Fruit fly (Drosophila melanogaster) whole organism, prepupa: ENCODE data around the gene CG31650.

Experiments used
- CG10631 ChIP-seq: fragments of 200-800 bp; sonication (Bioruptor generic); optimal IDR thresholded peaks from 2 replicates; lab custom pipeline; 2016; ENCODE audit warnings: missing biosample characterization, missing genetic modification characterization
- CG10669 ChIP-seq: fragments of 200-800 bp; sonication (Bioruptor generic); optimal IDR thresholded peaks from 3 replicates; lab custom pipeline; 2018; ENCODE audit warnings: missing biosample characterization, mild to moderate bottlenecking, missing genetic modification characterization, moderate library complexity
- CG11762 ChIP-seq: fragments of 200-800 bp; sonication (Bioruptor generic); optimal IDR thresholded peaks from 3 replicates; lab custom pipeline; 2016; ENCODE audit warnings: missing biosample characterization, missing genetic modification characterization; ENCODE audit not compliant: insufficient read depth
- CG11902 ChIP-seq: fragments of 200-800 bp; sonication (Bioruptor generic); optimal IDR thresholded peaks from 3 replicates; lab custom pipeline; 2016; ENCODE audit warnings: missing biosample characterization, missing genetic modification characterization
- CG15336 ChIP-seq: fragments of 200-800 bp; sonication (Bioruptor generic); IDR thresholded peaks from 2 replicates; pipeline ENCODE4 v1.3.6; 2022; ENCODE audit warnings: missing biosample characterization, missing genetic modification characterization
- CG16779 ChIP-seq: fragments of 200-800 bp; sonication (Bioruptor generic); optimal IDR thresholded peaks from 3 replicates; lab custom pipeline; 2017; ENCODE audit warnings: missing biosample characterization, mild to moderate bottlenecking, missing genetic modification characterization
- CG3032 ChIP-seq: fragments of 200-800 bp; optimal IDR thresholded peaks from 2 replicates; lab custom pipeline; 2019; ENCODE audit warnings: missing biosample characterization, mild to moderate bottlenecking, missing genetic modification characterization, moderate library complexity
- CG31627 ChIP-seq: fragments of 200-800 bp; sonication (Bioruptor generic); optimal IDR thresholded peaks from 3 replicates; lab custom pipeline; 2016; ENCODE audit warnings: missing biosample characterization, missing genetic modification characterization
- CG32006 ChIP-seq: fragments of 200-800 bp; sonication (Bioruptor generic); optimal IDR thresholded peaks from 3 replicates; lab custom pipeline; 2017; ENCODE audit warnings: missing biosample characterization, mild to moderate bottlenecking, missing genetic modification characterization
- CG34406 ChIP-seq: fragments of 200-800 bp; sonication (Bioruptor generic); optimal IDR thresholded peaks from 3 replicates; lab custom pipeline; 2016; ENCODE audit warnings: missing biosample characterization, missing genetic modification characterization
- CG3919 ChIP-seq: fragments of 200-800 bp; sonication (Bioruptor generic); optimal IDR thresholded peaks from 3 replicates; lab custom pipeline; 2016; ENCODE audit warnings: missing biosample characterization, missing genetic modification characterization
- CG6163 ChIP-seq: fragments of 200-800 bp; sonication (Bioruptor generic); IDR thresholded peaks from 3 replicates; pipeline ENCODE4 v1.3.6; 2022; ENCODE audit warnings: missing biosample characterization, missing genetic modification characterization
- CG6276 ChIP-seq: fragments of 200-800 bp; sonication (Bioruptor generic); optimal IDR thresholded peaks from 2 replicates; lab custom pipeline; 2017; ENCODE audit warnings: missing biosample characterization, mild to moderate bottlenecking, missing genetic modification characterization
- CG6808 ChIP-seq: fragments of 200-800 bp; sonication (Bioruptor generic); optimal IDR thresholded peaks from 3 replicates; lab custom pipeline; 2017; ENCODE audit warnings: missing biosample characterization, missing genetic modification characterization, mild to moderate bottlenecking, moderate library complexity, missing genetic modification reagents
- CG7368 ChIP-seq: fragments of 200-800 bp; sonication (Bioruptor generic); optimal IDR thresholded peaks from 3 replicates; lab custom pipeline; 2016; ENCODE audit warnings: missing biosample characterization, missing genetic modification characterization
- CG8319 ChIP-seq: fragments of 200-800 bp; sonication (Bioruptor generic); optimal IDR thresholded peaks from 3 replicates; lab custom pipeline; 2016; ENCODE audit warnings: missing biosample characterization, missing genetic modification characterization
- CG8632 ChIP-seq: fragments of 200-800 bp; sonication (Bioruptor generic); optimal IDR thresholded peaks from 3 replicates; lab custom pipeline; 2016; ENCODE audit warnings: missing biosample characterization, missing genetic modification characterization
- CG9139 ChIP-seq: fragments of 200-800 bp; sonication (Bioruptor generic); optimal IDR thresholded peaks from 3 replicates; lab custom pipeline; 2017; ENCODE audit warnings: missing biosample characterization, mild to moderate bottlenecking, missing genetic modification characterization
- Eip75B ChIP-seq: fragments of 200-800 bp; sonication (Bioruptor generic); optimal IDR thresholded peaks from 3 replicates; lab custom pipeline; 2016; ENCODE audit warnings: missing biosample characterization, missing genetic modification characterization
- Eip78C ChIP-seq: fragments of 200-800 bp; sonication (Bioruptor generic); peaks from one replicate; lab custom pipeline; 2016; ENCODE audit warnings: missing biosample characterization, missing genetic modification characterization
- Ets21C ChIP-seq: fragments of 200-800 bp; sonication (Bioruptor generic); optimal IDR thresholded peaks from 3 replicates; lab custom pipeline; 2016; ENCODE audit warnings: missing biosample characterization, missing genetic modification characterization
- Hr38 ChIP-seq: sonication (Bioruptor generic); optimal IDR thresholded peaks from 2 replicates; lab custom pipeline; 2016; ENCODE audit warnings: missing biosample characterization, missing genetic modification characterization
- Hr4 ChIP-seq: fragments of 200-800 bp; sonication (Bioruptor generic); optimal IDR thresholded peaks from 3 replicates; lab custom pipeline; 2016; ENCODE audit warnings: missing biosample characterization, missing genetic modification characterization
- OdsH ChIP-seq: fragments of 200-800 bp; sonication (Bioruptor generic); optimal IDR thresholded peaks from 3 replicates; lab custom pipeline; 2016; ENCODE audit warnings: missing biosample characterization, missing genetic modification characterization
- Smox ChIP-seq: fragments of 200-800 bp; sonication (Bioruptor generic); optimal IDR thresholded peaks from 3 replicates; lab custom pipeline; 2016; ENCODE audit warnings: missing biosample characterization, missing genetic modification characterization
- Sox102F ChIP-seq: fragments of 200-800 bp; sonication (Bioruptor generic); optimal IDR thresholded peaks from 2 replicates; lab custom pipeline; 2016; ENCODE audit warnings: missing biosample characterization, mild to moderate bottlenecking, missing genetic modification characterization
- Sox14 ChIP-seq: fragments of 200-800 bp; sonication (Bioruptor generic); optimal IDR thresholded peaks from 3 replicates; lab custom pipeline; 2016; ENCODE audit warnings: missing biosample characterization, missing genetic modification characterization
- acj6 ChIP-seq: fragments of 200-800 bp; sonication (Bioruptor generic); optimal IDR thresholded peaks from 3 replicates; lab custom pipeline; 2016; ENCODE audit warnings: missing biosample characterization, missing genetic modification characterization
- cyc ChIP-seq: fragments of 200-800 bp; sonication (Bioruptor generic); optimal IDR thresholded peaks from 3 replicates; lab custom pipeline; 2016; ENCODE audit warnings: missing biosample characterization, missing genetic modification characterization
- dac ChIP-seq: fragments of 200-800 bp; sonication (Bioruptor generic); optimal IDR thresholded peaks from 2 replicates; lab custom pipeline; 2017; ENCODE audit warnings: missing biosample characterization, mild to moderate bottlenecking, missing genetic modification characterization
- dsx ChIP-seq: fragments of 200-800 bp; optimal IDR thresholded peaks from 3 replicates; lab custom pipeline; 2019; ENCODE audit warnings: missing biosample characterization, mild to moderate bottlenecking, missing genetic modification characterization, moderate library complexity; ENCODE audit not compliant: poor library complexity, severe bottlenecking
- fd85E ChIP-seq: fragments of 200-800 bp; sonication (Bioruptor generic); optimal IDR thresholded peaks from 3 replicates; lab custom pipeline; 2016; ENCODE audit warnings: missing biosample characterization, missing genetic modification characterization
- fkh ChIP-seq: fragments of 200-800 bp; sonication (Bioruptor generic); optimal IDR thresholded peaks from 3 replicates; lab custom pipeline; 2017; ENCODE audit warnings: missing biosample characterization, mild to moderate bottlenecking, missing genetic modification characterization, moderate library complexity
- lz ChIP-seq: fragments of 200-800 bp; sonication (Bioruptor generic); optimal IDR thresholded peaks from 3 replicates; lab custom pipeline; 2016; ENCODE audit warnings: missing biosample characterization, missing genetic modification characterization
- net ChIP-seq: fragments of 200-800 bp; sonication (Bioruptor generic); optimal IDR thresholded peaks from 3 replicates; lab custom pipeline; 2016; ENCODE audit warnings: missing biosample characterization, missing genetic modification characterization
- pdm3 ChIP-seq: fragments of 200-800 bp; sonication (Bioruptor generic); optimal IDR thresholded peaks from 3 replicates; lab custom pipeline; 2016; ENCODE audit warnings: missing biosample characterization, missing genetic modification characterization
- salr ChIP-seq, 2 experiments: fragments of 200-800 bp; sonication (Bioruptor generic); optimal IDR thresholded peaks; 3 replicates each; lab custom pipeline; 2016 to 2018; ENCODE audit warnings: missing biosample characterization in 2 of 2, missing genetic modification characterization in 2 of 2, mild to moderate bottlenecking in 1 of 2
- spab ChIP-seq: fragments of 200-800 bp; sonication (Bioruptor generic); optimal IDR thresholded peaks from 2 replicates; lab custom pipeline; 2017; ENCODE audit warnings: missing biosample characterization, mild to moderate bottlenecking, missing genetic modification characterization, missing genetic modification reagents
- svp ChIP-seq: fragments of 200-800 bp; sonication (Bioruptor generic); peaks from one replicate; lab custom pipeline; 2016; ENCODE audit warnings: missing biosample characterization, missing genetic modification characterization
- topi ChIP-seq: fragments of 200-800 bp; sonication (Bioruptor generic); optimal IDR thresholded peaks from 3 replicates; lab custom pipeline; 2016; ENCODE audit warnings: missing biosample characterization, missing genetic modification characterization
- vri ChIP-seq: fragments of 200-800 bp; sonication (Bioruptor generic); optimal IDR thresholded peaks from 3 replicates; lab custom pipeline; 2016; ENCODE audit warnings: missing biosample characterization, mild to moderate bottlenecking, missing genetic modification characterization

CG31650 gene

dm6 chr2L:5007256-5007655, 37.3 kb downstream of the CG31650 start (continued):
- TF ChIP-seq Hr4 (GFP tag; lab: Kevin White, UChicago), result no peak
- TF ChIP-seq spab (GFP tag; lab: Kevin White, UChicago), result no peak
- TF ChIP-seq OdsH (GFP tag; lab: Kevin White, UChicago), result peak; percentile 9
- TF ChIP-seq CG11902 (GFP tag; lab: Kevin White, UChicago), result no peak
- no peak for TF ChIP-seq topi (GFP tag; lab: Kevin White, UChicago)
- TF ChIP-seq acj6 (GFP tag; lab: Kevin White, UChicago), result no peak
- TF ChIP-seq CG6808 (GFP tag; lab: Kevin White, UChicago), result no peak
- TF ChIP-seq lz, result no peak
- no peak for TF ChIP-seq CG7368
- peak; percentile 52 for TF ChIP-seq vri (GFP tag; lab: Kevin White, UChicago)
- peak; percentile 24 for TF ChIP-seq pdm3 (GFP tag; lab: Kevin White, UChicago)
- TF ChIP-seq CG31627, result no peak
- TF ChIP-seq CG9139 (GFP tag; lab: Kevin White, UChicago), result no peak
- no peak for TF ChIP-seq salr (GFP tag; optimal IDR thresholded peaks at IDR 0.05; lab: Kevin White, UChicago)
- no peak for TF ChIP-seq cyc (GFP tag; lab: Kevin White, UChicago)
- no peak for TF ChIP-seq CG3032 (tag; lab: Kevin White, UChicago)
- no peak for TF ChIP-seq CG8319 (GFP tag; lab: Kevin White, UChicago)
- no peak for TF ChIP-seq CG34406 (GFP tag; lab: Kevin White, UChicago)
- TF ChIP-seq Sox102F (GFP tag; lab: Kevin White, UChicago), result no peak
- TF ChIP-seq fd85E (GFP tag; lab: Kevin White, UChicago), result no peak
- peak; percentile 7 for TF ChIP-seq CG32006
- TF ChIP-seq CG16779 (tag; lab: Kevin White, UChicago), result no peak
- TF ChIP-seq Smox (GFP tag; lab: Kevin White, UChicago), result no peak

- no peak for TF ChIP-seq Smox (GFP tag; lab: Kevin White, UChicago)
- TF ChIP-seq acj6 (GFP tag; lab: Kevin White, UChicago), result no peak
- no peak for TF ChIP-seq Ets21C (GFP tag; lab: Kevin White, UChicago)
- TF ChIP-seq svp (GFP tag; lab: Kevin White, UChicago), result peak; percentile 70
- no peak for TF ChIP-seq Hr38 (GFP tag; lab: Kevin White, UChicago)
- TF ChIP-seq fkh (GFP tag; lab: Kevin White, UChicago), result no peak
- TF ChIP-seq lz, result no peak
- TF ChIP-seq CG6276 (GFP tag; lab: Kevin White, UChicago), result no peak
- TF ChIP-seq Sox14 (GFP tag; lab: Kevin White, UChicago), result no peak
- TF ChIP-seq Eip75B (GFP tag; lab: Kevin White, UChicago), result no peak
- no peak for TF ChIP-seq CG34406 (GFP tag; lab: Kevin White, UChicago)
- no peak for TF ChIP-seq CG6163 (GFP tag; lab: Robert Waterston, UW)
- no peak for TF ChIP-seq CG7368
- TF ChIP-seq Eip78C, result peak; percentile 70
- TF ChIP-seq vri (GFP tag; lab: Kevin White, UChicago), result peak; percentile 10
- no peak for TF ChIP-seq CG10631 (GFP tag; lab: Kevin White, UChicago)
- TF ChIP-seq net (GFP tag; lab: Kevin White, UChicago), result no peak
- no peak for TF ChIP-seq CG10669
Measured at dm6 chr2L:5006323-5006722, 38.2 kb downstream of the CG31650 start.

- TF ChIP-seq spab (GFP tag; lab: Kevin White, UChicago) (no peak), Hr38 (GFP tag; lab: Kevin White, UChicago) (no peak), CG32006 (no peak), OdsH (GFP tag; lab: Kevin White, UChicago) (no peak), Sox102F (GFP tag; lab: Kevin White, UChicago) (no peak), dsx (no peak), CG6808 (GFP tag; lab: Kevin White, UChicago) (no peak), CG3919 (GFP tag; lab: Kevin White, UChicago) (no peak), fkh (GFP tag; lab: Kevin White, UChicago) (no peak), CG8319 (GFP tag; lab: Kevin White, UChicago) (no peak), CG11762 (GFP tag; lab: Kevin White, UChicago) (no peak), CG8632 (GFP tag; lab: Kevin White, UChicago) (no peak), svp (GFP tag; lab: Kevin White, UChicago) (no peak), CG6163 (GFP tag; lab: Robert Waterston, UW) (no peak), dac (GFP tag; lab: Kevin White, UChicago) (no peak), Eip75B (GFP tag; lab: Kevin White, UChicago) (no peak), CG15336 (GFP tag; lab: Robert Waterston, UW) (no peak)
- TF ChIP-seq, all 60 proteins: peak for 0
Measured at dm6 chr2L:5005464-5005764, 39.1 kb downstream of the CG31650 start.
